Worm (Caenorhabditis elegans) whole organism, late embryonic: ENCODE data around the gene ccg-1.

Experiments
- C08G9.2 ChIP-seq: sonication (generic microtip); optimal IDR thresholded peaks from 2 replicates; lab custom pipeline; 2016; ENCODE audit warnings: mild to moderate bottlenecking, missing genetic modification characterization, moderate library complexity, missing compliant biosample characterization
- T23F11.4 ChIP-seq: fragments of 200-800 bp; sonication (Bioruptor generic); optimal IDR thresholded peaks from 2 replicates; lab custom pipeline; 2018; ENCODE audit warnings: mild to moderate bottlenecking, missing genetic modification characterization, missing compliant biosample characterization
- ama-1 ChIP-seq: fragments of 150-350 bp; optimal IDR thresholded peaks from 2 replicates; lab custom pipeline; 2014
- ceh-19 ChIP-seq: fragments of 200-800 bp; sonication (Bioruptor generic); optimal IDR thresholded peaks from 2 replicates; lab custom pipeline; 2018; ENCODE audit warnings: mild to moderate bottlenecking, missing genetic modification characterization, missing compliant biosample characterization
- dmd-4 ChIP-seq: sonication (generic microtip); optimal IDR thresholded peaks from 2 replicates; lab custom pipeline; 2016; ENCODE audit warnings: borderline replicate concordance, missing genetic modification characterization, missing compliant biosample characterization
- hlh-15 ChIP-seq: sonication (generic microtip); optimal IDR thresholded peaks from 2 replicates; lab custom pipeline; 2016; ENCODE audit warnings: missing genetic modification characterization, missing compliant biosample characterization
- nfya-1 ChIP-seq: sonication (generic microtip); optimal IDR thresholded peaks from 2 replicates; lab custom pipeline; 2017; ENCODE audit warnings: missing genetic modification characterization, mild to moderate bottlenecking, missing compliant biosample characterization, antibody characterized with exemption, moderate library complexity
- nhr-11 ChIP-seq: fragments of 150-350 bp; optimal IDR thresholded peaks from 2 replicates; lab custom pipeline; 2014; ENCODE audit warnings: missing biosample characterization, missing genetic modification characterization

DNA sequence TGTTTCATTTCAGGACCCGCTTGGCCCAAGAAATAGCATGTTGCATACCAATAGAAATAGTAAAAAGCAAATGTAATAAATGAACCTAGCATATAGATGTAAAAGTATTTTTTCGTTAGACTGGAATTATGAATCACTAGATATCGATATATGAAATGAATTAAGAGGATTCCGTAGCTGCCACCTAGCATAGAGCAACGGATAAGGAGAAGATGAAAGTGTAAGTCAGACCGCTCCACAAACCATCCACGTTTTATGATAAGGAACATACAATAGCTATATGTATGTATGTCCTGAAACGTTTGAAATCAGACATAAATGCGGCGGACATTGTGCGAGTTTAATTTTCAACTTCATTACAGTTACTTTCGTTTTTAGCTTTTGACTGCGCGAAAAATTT, 24.5 kb downstream of the ccg-1 start:
- TF ChIP-seq T23F11.4 (GFP tag; lab: Kevin White, UChicago) (no peak), nfya-1 (tag; lab: Kevin White, UChicago) (no peak), nhr-11 (tag; lab: Kevin White, UChicago) (no peak), C08G9.2 (no peak), dmd-4 (tag; lab: Kevin White, UChicago) (no peak), ama-1 (no peak), ceh-19 (GFP tag; lab: Kevin White, UChicago) (no peak), hlh-15 (no peak)
